Worm (Caenorhabditis elegans): Measurements from ENCODE around the gene col-159.

DNA sequence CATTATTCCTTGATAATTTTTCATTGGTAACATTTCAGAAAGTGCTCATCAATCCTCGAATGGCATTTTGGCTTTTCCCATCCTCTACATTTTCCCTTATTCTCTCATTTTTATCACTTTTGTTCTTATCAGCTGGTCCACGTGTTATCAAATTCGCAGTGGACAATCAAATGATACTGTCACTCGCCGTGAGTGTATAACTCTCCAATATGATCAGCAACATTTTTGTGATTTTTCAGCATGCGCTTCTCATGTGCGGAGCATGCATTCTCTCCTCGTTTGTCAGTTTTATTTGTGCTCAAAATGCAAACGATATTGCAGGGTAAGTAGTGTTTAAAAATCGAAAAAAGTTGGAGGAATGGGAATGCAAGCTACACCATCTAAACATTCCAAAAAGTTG is 10.6 kb upstream of the col-159 start:
- no peak for TF ChIP-seq ceh-82 (tag; optimal IDR thresholded peaks at IDR 0.05)
- no peak for TF ChIP-seq elt-1 (tag; optimal IDR thresholded peaks at IDR 0.05)
- no peak for TF ChIP-seq dmd-4 (tag; optimal IDR thresholded peaks at IDR 0.05)
- no peak for TF ChIP-seq zag-1 (tag; optimal IDR thresholded peaks at IDR 0.05)
- no peak for TF ChIP-seq unc-62 (GFP tag; optimal IDR thresholded peaks at IDR 0.05)
- TF ChIP-seq aly-2 (tag; optimal IDR thresholded peaks at IDR 0.05), result no peak

Measured in whole organism, L2 larva.